Worm (Caenorhabditis elegans): ENCODE results near the gene Y42A5A.5.
A peak's percentile ranks its signal among the peaks of the same experiment; 100 is the strongest.

Gene Y42A5A.5

DNA sequence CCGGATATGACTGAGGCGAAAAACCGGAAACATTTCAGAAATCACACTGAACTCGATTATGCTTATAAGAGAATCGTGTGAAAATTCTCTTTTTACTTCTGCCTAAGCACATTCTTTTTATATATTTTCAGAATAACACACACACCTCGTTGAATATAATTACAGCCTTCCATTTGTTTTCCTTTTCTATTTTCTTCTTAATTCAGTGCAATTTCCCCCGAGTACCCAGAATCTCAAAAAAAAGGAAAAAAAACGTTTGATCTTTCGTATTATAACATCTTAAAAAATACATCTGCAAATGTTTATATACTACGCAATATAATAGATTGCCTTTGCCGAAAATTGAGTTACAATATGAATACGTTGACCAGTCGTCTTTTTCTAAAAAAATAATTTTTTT lies 22.3 kb upstream of the Y42A5A.5 start:
- TF ChIP-seq spr-3 (GFP tag; optimal IDR thresholded peaks at IDR 0.05): no peak
- no peak for TF ChIP-seq zfp-3 (GFP tag; conservative IDR thresholded peaks at IDR 0.05)
- peak; percentile 70 for TF ChIP-seq aha-1 (tag)
- TF ChIP-seq lin-29 (GFP tag; IDR thresholded peaks at IDR 0.05): no peak
- TF ChIP-seq sdz-12 (GFP tag; optimal IDR thresholded peaks at IDR 0.05): no peak
- no peak for TF ChIP-seq fos-1 (tag; optimal IDR thresholded peaks at IDR 0.05)
- TF ChIP-seq zip-11 (GFP tag; IDR thresholded peaks at IDR 0.05): no peak
- TF ChIP-seq nhr-6 (tag; optimal IDR thresholded peaks at IDR 0.05): no peak

DNA sequence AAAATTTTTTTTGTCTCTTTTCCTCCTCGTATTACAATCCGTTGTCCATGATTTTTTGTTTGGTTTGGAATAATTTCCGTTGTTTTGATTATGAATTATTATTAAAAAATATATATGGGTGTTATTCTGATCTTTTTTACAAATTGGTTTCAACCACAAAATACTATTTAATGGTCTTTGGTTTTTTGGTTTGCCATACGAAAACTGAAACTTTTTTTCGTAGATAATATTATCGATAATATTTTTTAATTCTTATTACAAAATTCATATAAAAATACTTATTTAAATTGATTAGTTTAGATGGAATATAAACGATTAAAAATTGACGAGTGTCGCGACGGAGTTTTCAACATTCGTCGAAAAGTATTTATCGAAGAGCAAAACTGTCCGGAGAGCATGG lies 17.6 kb upstream of the Y42A5A.5 start, which contains the start of gene jmjd-5:
Gene jmjd-5 (plus strand): TSS at position 301 of the 400 bp plus-strand sequence.
- no peak for TF ChIP-seq F49E8.2 (tag; optimal IDR thresholded peaks at IDR 0.05; ENCODE audit: borderline replicate concordance)

DNA sequence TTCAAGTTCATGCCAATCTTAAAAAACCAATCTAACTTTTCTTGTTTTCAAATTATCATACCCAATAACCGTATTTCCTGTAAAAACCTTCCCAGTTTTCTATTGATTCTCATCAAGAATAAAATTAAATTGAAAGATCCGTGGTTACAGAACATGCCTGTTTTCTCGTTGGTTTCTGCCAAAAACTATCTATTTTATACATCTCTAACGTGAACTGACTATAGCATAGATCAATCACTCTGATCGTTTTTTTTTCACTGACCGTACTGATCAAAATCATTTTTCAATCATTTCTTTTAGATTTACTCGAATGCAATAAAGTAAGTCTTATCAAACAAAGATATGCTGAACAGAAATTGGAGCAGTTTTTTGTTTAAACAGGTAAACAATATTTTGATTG lies 15.4 kb upstream of the Y42A5A.5 start, which contains the start of gene C06H2.2:
Gene C06H2.2 (plus strand): TSS at position 301 of the 400 bp plus-strand sequence.
- peak; percentile 48 for TF ChIP-seq T20F7.1 (GFP tag; optimal IDR thresholded peaks at IDR 0.05)
- TF ChIP-seq hlh-11 (tag; optimal IDR thresholded peaks at IDR 0.05): no peak

DNA sequence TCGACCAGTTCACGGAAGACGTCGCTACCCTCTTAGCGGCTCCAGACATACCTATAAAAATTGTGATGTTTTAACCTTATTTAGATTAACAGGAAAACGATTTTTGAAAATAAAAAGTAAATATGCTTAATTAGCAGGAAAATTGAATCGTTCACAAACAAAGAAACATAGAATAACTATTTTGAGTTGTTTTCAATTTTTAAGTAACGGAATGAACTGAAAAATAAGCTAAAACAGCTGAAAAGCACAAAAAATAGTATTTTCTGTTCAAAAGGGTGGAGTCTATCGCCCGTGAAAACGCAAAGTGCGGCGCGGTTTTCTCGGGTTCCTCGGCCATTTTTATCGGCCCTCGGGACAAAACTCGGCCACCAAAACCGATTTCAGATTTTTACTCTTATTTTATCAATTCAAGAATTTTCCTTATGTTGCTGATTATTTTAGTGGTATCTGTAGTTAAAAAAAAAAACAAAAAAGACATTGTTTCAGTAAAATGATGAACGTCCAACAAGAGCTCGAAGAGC lies 14.3 kb upstream of the Y42A5A.5 start, which contains the start of the genes atp-5 and lmtr-3:
Gene atp-5 (minus strand): TSS at position 51 of the 521 bp plus-strand sequence.
Gene lmtr-3 (plus strand): TSS at position 370 of the 521 bp plus-strand sequence.
- no peak for TF ChIP-seq ztf-7 (tag; optimal IDR thresholded peaks at IDR 0.05)
- peak; percentile 78 for TF ChIP-seq dmd-9 (GFP tag; IDR thresholded peaks at IDR 0.05)
- TF ChIP-seq nhr-76 (tag; optimal IDR thresholded peaks at IDR 0.05): no peak
- no peak for TF ChIP-seq egl-43 (GFP tag; IDR thresholded peaks at IDR 0.05)
- TF ChIP-seq lin-13 (GFP tag; optimal IDR thresholded peaks at IDR 0.05): peak; percentile 43
- TF ChIP-seq pqm-1 (tag; optimal IDR thresholded peaks at IDR 0.05): no peak
- peak; percentile 52 for TF ChIP-seq nhr-25 (tag; optimal IDR thresholded peaks at IDR 0.05; ENCODE audit: borderline replicate concordance, insufficient read depth)
- TF ChIP-seq Y5F2A.4 (GFP tag; optimal IDR thresholded peaks at IDR 0.05): no peak
- no peak for TF ChIP-seq F44E2.7 (GFP tag; IDR thresholded peaks at IDR 0.05)
- no peak; the same call in 1 of the 2 replicates for TF ChIP-seq arid-1 (GFP tag; conservative IDR thresholded peaks at IDR 0.05)
- no peak for TF ChIP-seq lin-39 (tag; optimal IDR thresholded peaks at IDR 0.05)
- 0 out of 2 replicates have a peak, but pooled peaks have one; percentile 12 for TF ChIP-seq zfp-3 (GFP tag; conservative IDR thresholded peaks at IDR 0.05)
- no peak for TF ChIP-seq skn-1 (tag; optimal IDR thresholded peaks at IDR 0.05)
- TF ChIP-seq ceh-32 (tag; optimal IDR thresholded peaks at IDR 0.05; ENCODE audit: poor library complexity): no peak
- peak; percentile 57 for TF ChIP-seq rbr-2 (tag; optimal IDR thresholded peaks at IDR 0.05)
- no peak for TF ChIP-seq nhr-10 (tag; optimal IDR thresholded peaks at IDR 0.05)
- no peak for TF ChIP-seq R02D3.7 (tag; optimal IDR thresholded peaks at IDR 0.05)
- TF ChIP-seq daf-16 (GFP tag; optimal IDR thresholded peaks at IDR 0.05): no peak
- peak; percentile 47 for TF ChIP-seq daf-16 (tag; optimal IDR thresholded peaks at IDR 0.05)
- TF ChIP-seq spr-3 (GFP tag; optimal IDR thresholded peaks at IDR 0.05): no peak
- TF ChIP-seq dpl-1 (GFP tag; optimal IDR thresholded peaks at IDR 0.05): peak; percentile 70
- TF ChIP-seq php-3 (GFP tag; IDR thresholded peaks at IDR 0.05): no peak
- peak in 1 of 2 experiments; percentile 67 for TF ChIP-seq lsy-2 (tag; optimal IDR thresholded peaks at IDR 0.05)
- no peak for TF ChIP-seq zip-11 (GFP tag; IDR thresholded peaks at IDR 0.05)
- TF ChIP-seq lir-3 (tag; optimal IDR thresholded peaks at IDR 0.05): no peak
- TF ChIP-seq ama-1 (optimal IDR thresholded peaks at IDR 0.05): no peak
- TF ChIP-seq daf-19 (GFP tag; conservative IDR thresholded peaks at IDR 0.05): no peak
- no peak for TF ChIP-seq zfp-2 (tag; optimal IDR thresholded peaks at IDR 0.05)
- peak; percentile 86; the same call in 1 of the 2 replicates for TF ChIP-seq ZK337.2 (GFP tag; IDR thresholded peaks at IDR 0.05)
- no peak for TF ChIP-seq mdt-29 (GFP tag; IDR thresholded peaks at IDR 0.05)
- TF ChIP-seq duxl-1 (tag; optimal IDR thresholded peaks at IDR 0.05; ENCODE audit: poor library complexity): peak; percentile 31
- TF ChIP-seq cey-2 (tag; optimal IDR thresholded peaks at IDR 0.05; ENCODE audit: borderline replicate concordance, insufficient read depth): no peak
- TF ChIP-seq zag-1 (tag; optimal IDR thresholded peaks at IDR 0.05): no peak
- no peak for TF ChIP-seq nhr-237 (tag; optimal IDR thresholded peaks at IDR 0.05)
- TF ChIP-seq nhr-28 (tag; optimal IDR thresholded peaks at IDR 0.05): peak; percentile 69
- no peak for TF ChIP-seq snpc-4 (tag; optimal IDR thresholded peaks at IDR 0.05)
- peak; percentile 32; the same call in 1 of the 2 replicates for TF ChIP-seq T26A8.4 (GFP tag; IDR thresholded peaks at IDR 0.05)
- peak; percentile 85 for TF ChIP-seq ceh-44 (GFP tag; IDR thresholded peaks at IDR 0.05)
